Worm (Caenorhabditis elegans) whole organism, young adult: Measurements from ENCODE around the gene ced-6.

Experiments used
- C17E4.6 ChIP-seq: fragments of 200-800 bp; sonication (Bioruptor generic); IDR thresholded peaks from 2 replicates; pipeline ENCODE4 v1.3.6; 2022; ENCODE audit warnings: missing genetic modification reagents, missing genetic modification characterization, missing compliant biosample characterization
- Y56A3A.18 ChIP-seq: fragments of 200-800 bp; sonication (Bioruptor generic); IDR thresholded peaks from 2 replicates; pipeline ENCODE4 v1.3.6; 2022; ENCODE audit warnings: missing genetic modification reagents, missing genetic modification characterization, missing compliant biosample characterization
- Y67H2A.10 ChIP-seq: fragments of 200-800 bp; sonication (Bioruptor generic); conservative IDR thresholded peaks from 2 replicates; pipeline ENCODE4 v1.3.6; 2022; ENCODE audit warnings: missing genetic modification reagents, missing genetic modification characterization, missing compliant biosample characterization
- aptf-3 ChIP-seq: fragments of 200-800 bp; sonication (Bioruptor generic); IDR thresholded peaks from 2 replicates; pipeline ENCODE4 v1.3.6; 2022; ENCODE audit warnings: missing genetic modification characterization, missing compliant biosample characterization
- ceh-91 ChIP-seq: fragments of 200-800 bp; sonication (Bioruptor generic); IDR thresholded peaks from 2 replicates; pipeline ENCODE4 v1.3.6; 2022; ENCODE audit warnings: missing genetic modification reagents, missing genetic modification characterization, missing compliant biosample characterization
- him-1 ChIP-seq: sonication (generic microtip); optimal IDR thresholded peaks from 2 replicates; lab custom pipeline; 2016; ENCODE audit warnings: missing genotype, missing genetic modification reagents, missing genetic modification characterization, missing compliant biosample characterization
- pbrm-1 ChIP-seq: fragments of 200-800 bp; sonication (Bioruptor generic); IDR thresholded peaks from 2 replicates; pipeline ENCODE4 v1.3.6; 2022; ENCODE audit warnings: missing genetic modification reagents, missing genetic modification characterization, missing compliant biosample characterization
- unc-62 ChIP-seq: fragments of 150-350 bp; optimal IDR thresholded peaks from 2 replicates; lab custom pipeline; 2014; ENCODE audit warnings: missing biosample characterization, missing genetic modification reagents, missing genetic modification characterization
- xnd-1 ChIP-seq: sonication (generic microtip); optimal IDR thresholded peaks from 2 replicates; lab custom pipeline; 2016; ENCODE audit warnings: missing genotype, missing genetic modification reagents, missing genetic modification characterization, missing compliant biosample characterization
- zim-3 ChIP-seq: sonication (generic microtip); optimal IDR thresholded peaks from 2 replicates; lab custom pipeline; 2017; ENCODE audit warnings: mild to moderate bottlenecking, missing genetic modification characterization, moderate library complexity, missing compliant biosample characterization
- ztf-18 ChIP-seq: sonication (generic microtip); optimal IDR thresholded peaks from 2 replicates; lab custom pipeline; 2016; ENCODE audit warnings: missing genotype, mild to moderate bottlenecking, missing genetic modification characterization, missing compliant biosample characterization
- ztf-28 ChIP-seq: fragments of 200-800 bp; sonication (Bioruptor generic); IDR thresholded peaks from 2 replicates; pipeline ENCODE4 v1.3.6; 2022; ENCODE audit warnings: missing genetic modification reagents, missing genetic modification characterization, missing compliant biosample characterization

DNA sequence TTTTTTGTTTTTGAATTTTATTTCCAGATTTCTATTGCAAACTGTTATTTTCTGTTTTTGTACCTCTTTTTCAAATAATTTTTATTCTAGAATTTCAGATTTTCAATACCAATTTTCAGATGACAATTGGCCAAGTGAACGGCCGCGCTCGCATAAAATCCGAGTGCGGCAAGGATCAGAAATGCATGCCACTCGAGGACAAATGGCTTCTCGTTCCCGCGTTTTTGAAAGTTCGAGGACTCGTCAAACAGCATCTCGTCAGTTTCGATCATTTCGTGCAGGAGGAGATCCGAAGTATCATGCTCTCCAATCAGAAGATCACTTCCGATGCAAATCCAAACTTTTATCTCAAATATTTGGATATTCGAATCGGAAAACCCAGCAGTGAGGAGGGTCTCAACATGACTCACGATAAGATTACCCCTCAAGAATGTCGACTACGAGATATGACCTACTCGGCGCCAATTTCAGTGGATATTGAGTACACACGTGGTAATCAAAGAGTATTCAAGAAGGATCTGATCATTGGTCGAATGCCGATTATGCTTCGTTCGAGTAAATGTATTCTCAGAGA lies 38.2 kb upstream of the ced-6 start, which contains the start of gene rpc-2:
- TF ChIP-seq C17E4.6 (GFP tag; lab: Robert Waterston, UW) (no peak), ztf-28 (GFP tag; lab: Robert Waterston, UW) (no peak), aptf-3 (GFP tag; lab: Robert Waterston, UW) (0 out of 2 replicates have a peak, but pooled peaks have one; percentile 27), him-1 (no peak), unc-62 (GFP tag; lab: Kevin White, UChicago) (no peak), xnd-1 (tag; lab: Kevin White, UChicago) (no peak), Y67H2A.10 (no peak), ztf-18 (no peak), Y56A3A.18 (peak; percentile 59; the same call in 1 of the 2 replicates), ceh-91 (GFP tag; lab: Robert Waterston, UW) (no peak), zim-3 (no peak), pbrm-1 (GFP tag; lab: Robert Waterston, UW) (peak; percentile 32; the same call in 1 of the 2 replicates)
